Fruit fly (Drosophila melanogaster): ENCODE data around the gene CadN2.
A peak's percentile ranks its signal among the peaks of the same experiment; 100 is the strongest.

Gene CadN2

dm6 chr2L:17751220-17751619 lies 123.8 kb downstream of the CadN2 start (continued):
- peak; percentile 40 to 68 for TF ChIP-seq Trl (optimal IDR thresholded peaks at IDR 0.05)
- no peak for TF ChIP-seq Trl (GFP tag; optimal IDR thresholded peaks at IDR 0.05)
- no peak for TF ChIP-seq ind (GFP tag; optimal IDR thresholded peaks at IDR 0.05)
- TF ChIP-seq CG30020 (tag; optimal IDR thresholded peaks at IDR 0.05): no peak
- no peak for TF ChIP-seq CG4707 (GFP tag; optimal IDR thresholded peaks at IDR 0.05)
- no peak for TF ChIP-seq NC2α (GFP tag; optimal IDR thresholded peaks at IDR 0.05)
- TF ChIP-seq cg (GFP tag; optimal IDR thresholded peaks at IDR 0.05): peak; percentile 53
- peak; percentile 84 for TF ChIP-seq abd-A (tag; optimal IDR thresholded peaks at IDR 0.05)
- TF ChIP-seq CG13894 (tag; optimal IDR thresholded peaks at IDR 0.05): peak; percentile 72
- TF ChIP-seq onecut (GFP tag; IDR thresholded peaks at IDR 0.05): peak; percentile 98
- TF ChIP-seq lov (optimal IDR thresholded peaks at IDR 0.05): no peak
- no peak for TF ChIP-seq lov (GFP tag; IDR thresholded peaks at IDR 0.05)
- no peak for TF ChIP-seq CG6654 (GFP tag; optimal IDR thresholded peaks at IDR 0.05)
- TF ChIP-seq CG15011 (GFP tag; optimal IDR thresholded peaks at IDR 0.05): no peak
- TF ChIP-seq scrt (GFP tag; optimal IDR thresholded peaks at IDR 0.05): peak; percentile 20
- TF ChIP-seq al (GFP tag; IDR thresholded peaks at IDR 0.05): no peak
- no peak for TF ChIP-seq CG1603 (tag; optimal IDR thresholded peaks at IDR 0.05)
- no peak for TF ChIP-seq CG12659 (GFP tag; optimal IDR thresholded peaks at IDR 0.05)
- TF ChIP-seq Deaf1 (tag; optimal IDR thresholded peaks at IDR 0.05): peak; percentile 59
- no peak for TF ChIP-seq unc-4 (GFP tag; IDR thresholded peaks at IDR 0.05; ENCODE audit: partially characterized antibody)
- TF ChIP-seq B-H2 (GFP tag; optimal IDR thresholded peaks at IDR 0.05): no peak
- peak; percentile 63; the same call in 1 of the 3 replicates for TF ChIP-seq CG2199 (GFP tag; IDR thresholded peaks at IDR 0.05)
- no peak for TF ChIP-seq CG11723 (GFP tag; optimal IDR thresholded peaks at IDR 0.05)
- no peak for TF ChIP-seq slou (GFP tag; optimal IDR thresholded peaks at IDR 0.05)
- TF ChIP-seq emc (GFP tag; optimal IDR thresholded peaks at IDR 0.05): no peak
- TF ChIP-seq Fer1 (GFP tag; optimal IDR thresholded peaks at IDR 0.05): peak; percentile 6
- TF ChIP-seq seq (GFP tag; IDR thresholded peaks at IDR 0.05): peak; percentile 53; the same call in 1 of the 2 replicates
- TF ChIP-seq Sry-β (GFP tag; optimal IDR thresholded peaks at IDR 0.05): no peak

dm6 chr2L:17750141-17750540 lies 124.9 kb downstream of the CadN2 start:
- TF ChIP-seq Xrp1 (GFP tag; IDR thresholded peaks at IDR 0.05) (peak; percentile 54; the same call in 1 of the 2 replicates), CG10366 (GFP tag; IDR thresholded peaks at IDR 0.05) (0 out of 2 replicates have a peak, but pooled peaks have one; percentile 20), lbe (GFP tag; optimal IDR thresholded peaks at IDR 0.05) (peak; percentile 8), zen2 (GFP tag; IDR thresholded peaks at IDR 0.05; ENCODE audit: partially characterized antibody) (no peak), Deaf1 (tag; optimal IDR thresholded peaks at IDR 0.05) (no peak), pan (optimal IDR thresholded peaks at IDR 0.05) (no peak), pan (GFP tag; optimal IDR thresholded peaks at IDR 0.05 in 1 of 2, IDR thresholded peaks at IDR 0.05 in 1 of 2) (peak in 1 of 2 experiments; percentile 21), ham (GFP tag; IDR thresholded peaks at IDR 0.05) (no peak), gem (tag; optimal IDR thresholded peaks at IDR 0.05) (peak; percentile 38), Med (GFP tag) (peak; percentile 5), CG6689 (GFP tag; IDR thresholded peaks at IDR 0.05) (peak; percentile 21; the same call in 1 of the 2 replicates), CG7839 (tag; optimal IDR thresholded peaks at IDR 0.05) (peak; percentile 15), CG34422 (GFP tag; IDR thresholded peaks at IDR 0.05) (no peak), prd (optimal IDR thresholded peaks at IDR 0.05) (no peak), prd (GFP tag; IDR thresholded peaks at IDR 0.05) (peak; percentile 32; the same call in 1 of the 3 replicates), btn (GFP tag; optimal IDR thresholded peaks at IDR 0.05) (no peak), Blimp-1 (GFP tag; optimal IDR thresholded peaks at IDR 0.05) (peak; percentile 18), CG31441 (GFP tag; IDR thresholded peaks at IDR 0.05) (0 out of 2 replicates have a peak, but pooled peaks have one; percentile 23), CG11504 (tag; optimal IDR thresholded peaks at IDR 0.05) (peak; percentile 5), CG14050 (GFP tag; IDR thresholded peaks at IDR 0.05) (no peak), Sox102F (GFP tag; optimal IDR thresholded peaks at IDR 0.05) (peak; percentile 8), Oli (tag; optimal IDR thresholded peaks at IDR 0.05) (peak; percentile 7), pita (GFP tag; optimal IDR thresholded peaks at IDR 0.05) (no peak), CG1832 (GFP tag; optimal IDR thresholded peaks at IDR 0.05) (no peak), CG7987 (GFP tag; optimal IDR thresholded peaks at IDR 0.05) (no peak)

Measured in whole organism, embryonic.